Fruit fly (Drosophila melanogaster) whole organism, prepupa: ENCODE measurements around the gene Abl.

ENCODE experiments used
- CG16779 ChIP-seq: fragments of 200-800 bp; sonication (Bioruptor generic); optimal IDR thresholded peaks from 3 replicates; lab custom pipeline; 2017; ENCODE audit warnings: missing biosample characterization, mild to moderate bottlenecking, missing genetic modification characterization
- CG32006 ChIP-seq: fragments of 200-800 bp; sonication (Bioruptor generic); optimal IDR thresholded peaks from 3 replicates; lab custom pipeline; 2017; ENCODE audit warnings: missing biosample characterization, mild to moderate bottlenecking, missing genetic modification characterization
- CG34406 ChIP-seq: fragments of 200-800 bp; sonication (Bioruptor generic); optimal IDR thresholded peaks from 3 replicates; lab custom pipeline; 2016; ENCODE audit warnings: missing biosample characterization, missing genetic modification characterization
- OdsH ChIP-seq: fragments of 200-800 bp; sonication (Bioruptor generic); optimal IDR thresholded peaks from 3 replicates; lab custom pipeline; 2016; ENCODE audit warnings: missing biosample characterization, missing genetic modification characterization
- Sox102F ChIP-seq: fragments of 200-800 bp; sonication (Bioruptor generic); optimal IDR thresholded peaks from 2 replicates; lab custom pipeline; 2016; ENCODE audit warnings: missing biosample characterization, mild to moderate bottlenecking, missing genetic modification characterization
- fd59A ChIP-seq: fragments of 200-800 bp; sonication (Bioruptor generic); optimal IDR thresholded peaks from 2 replicates; lab custom pipeline; 2017; ENCODE audit warnings: missing biosample characterization, mild to moderate bottlenecking, missing genetic modification characterization, missing genetic modification reagents
- fd85E ChIP-seq: fragments of 200-800 bp; sonication (Bioruptor generic); optimal IDR thresholded peaks from 3 replicates; lab custom pipeline; 2016; ENCODE audit warnings: missing biosample characterization, missing genetic modification characterization
- vri ChIP-seq: fragments of 200-800 bp; sonication (Bioruptor generic); optimal IDR thresholded peaks from 3 replicates; lab custom pipeline; 2016; ENCODE audit warnings: missing biosample characterization, mild to moderate bottlenecking, missing genetic modification characterization

- TF ChIP-seq CG16779 (no peak), fd85E (GFP tag; lab: Kevin White, UChicago) (no peak), CG34406 (GFP tag; lab: Kevin White, UChicago) (no peak), fd59A (GFP tag; lab: Kevin White, UChicago) (no peak), Sox102F (no peak), CG32006 (GFP tag; lab: Kevin White, UChicago) (no peak), vri (no peak), OdsH (no peak)
Measured at dm6 chr3L:16569456-16569855, 78.2 kb downstream of the Abl start.
